Worm (Caenorhabditis elegans) whole organism, L4/young adult: ENCODE data around the gene C45G9.6.

Source experiments
- W03F9.2 ChIP-seq: fragments of 150-350 bp; optimal IDR thresholded peaks from 2 replicates; lab custom pipeline; 2014; ENCODE audit warnings: missing biosample characterization, missing genetic modification characterization
- him-1 ChIP-seq: sonication (generic microtip); optimal IDR thresholded peaks from 2 replicates; lab custom pipeline; 2016; ENCODE audit warnings: missing genotype, missing genetic modification reagents, missing genetic modification characterization, missing compliant biosample characterization

- TF ChIP-seq him-1 (tag; lab: Kevin White, UChicago) (no peak), W03F9.2 (tag; lab: Kevin White, UChicago) (no peak)
Observed at ce11 chrIII:5047740-5048139, 11.5 kb downstream of the C45G9.6 start, which contains the start of gene C45G9.5.
